Fruit fly (Drosophila melanogaster): ENCODE data around the gene Sh3beta.

Sh3beta gene

DNA sequence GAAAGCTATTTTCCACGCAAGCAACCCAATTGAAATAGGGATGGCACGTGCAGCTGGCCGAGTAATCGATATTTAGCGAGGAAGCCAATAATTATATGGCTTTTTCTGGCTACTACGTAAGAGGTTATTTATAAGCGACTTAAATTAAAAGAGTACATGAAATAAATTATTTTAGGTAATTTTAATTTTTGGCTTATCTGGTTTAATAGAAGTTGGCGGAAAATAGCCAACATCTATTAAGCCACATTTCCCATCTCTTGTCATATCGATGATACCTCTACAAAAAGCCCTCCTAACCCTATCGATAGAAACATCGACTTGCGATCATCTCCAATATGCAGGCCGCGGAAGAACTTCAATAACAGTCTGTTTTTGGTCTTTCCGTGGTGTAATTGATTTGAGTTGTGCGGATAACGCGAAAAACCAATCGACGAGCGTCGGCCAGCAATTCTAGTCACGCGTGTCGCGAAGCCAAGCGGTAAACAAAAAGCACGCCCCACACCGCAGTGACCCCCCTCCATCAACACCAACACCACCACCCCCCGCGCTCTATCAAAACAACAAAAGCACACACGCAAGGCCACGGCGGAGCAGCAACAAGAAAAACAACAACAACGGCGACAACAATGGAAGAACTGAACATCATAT lies 21.0 kb downstream of the Sh3beta start, which contains the start of the genes Srp19 and qm (continued):
- TF ChIP-seq bcd (GFP tag; optimal IDR thresholded peaks at IDR 0.05): peak; percentile 46
- no peak for TF ChIP-seq cg (GFP tag; optimal IDR thresholded peaks at IDR 0.05)
- peak; percentile 78 for TF ChIP-seq CG2120 (GFP tag; optimal IDR thresholded peaks at IDR 0.05)
- peak; percentile 55 for TF ChIP-seq CG4424 (GFP tag; optimal IDR thresholded peaks at IDR 0.05)
- TF ChIP-seq CG8944 (GFP tag; optimal IDR thresholded peaks at IDR 0.05): peak; percentile 47
- peak; percentile 8 to 27 for TF ChIP-seq Hr51 (GFP tag; optimal IDR thresholded peaks at IDR 0.05)
- TF ChIP-seq NFAT (GFP tag; IDR thresholded peaks at IDR 0.05): no peak
- no peak for TF ChIP-seq CG17802 (tag; optimal IDR thresholded peaks at IDR 0.05)
- TF ChIP-seq CG7271 (tag; optimal IDR thresholded peaks at IDR 0.05): no peak
- TF ChIP-seq Ets97D (GFP tag; optimal IDR thresholded peaks at IDR 0.05): peak; percentile 51
- TF ChIP-seq CG15601 (tag; optimal IDR thresholded peaks at IDR 0.05): peak; percentile 46
- TF ChIP-seq otp (GFP tag; IDR thresholded peaks at IDR 0.05): 0 out of 3 replicates have a peak, but pooled peaks have one; percentile 5
- TF ChIP-seq CG18011 (GFP tag; optimal IDR thresholded peaks at IDR 0.05): no peak
- no peak for TF ChIP-seq CG33213 (GFP tag; optimal IDR thresholded peaks at IDR 0.05)
- no peak for TF ChIP-seq trh (GFP tag; optimal IDR thresholded peaks at IDR 0.05)
- TF ChIP-seq hb (GFP tag; IDR thresholded peaks at IDR 0.05; ENCODE audit: partially characterized antibody): peak; percentile 71
- peak; percentile 27 for TF ChIP-seq tx (GFP tag; optimal IDR thresholded peaks at IDR 0.05)
- TF ChIP-seq Mad (GFP tag; optimal IDR thresholded peaks at IDR 0.05): no peak
- peak; percentile 46 for TF ChIP-seq CG8924 (tag; optimal IDR thresholded peaks at IDR 0.05)
- TF ChIP-seq pho (GFP tag; optimal IDR thresholded peaks at IDR 0.05): peak; percentile 69
- peak; percentile 61 for TF ChIP-seq pnt (GFP tag; optimal IDR thresholded peaks at IDR 0.05)
- peak; percentile 53 for TF ChIP-seq Dek (tag; optimal IDR thresholded peaks at IDR 0.05)
- TF ChIP-seq MBD-R2 (GFP tag; IDR thresholded peaks at IDR 0.05): peak; percentile 75; the same call in 1 of the 2 replicates
- no peak for TF ChIP-seq CG2202 (tag; optimal IDR thresholded peaks at IDR 0.05)
- peak; percentile 65 for TF ChIP-seq nom (GFP tag; optimal IDR thresholded peaks at IDR 0.05)
- peak; percentile 26 for TF ChIP-seq pros (GFP tag; optimal IDR thresholded peaks at IDR 0.05)
- TF ChIP-seq Side (GFP tag; optimal IDR thresholded peaks at IDR 0.05): peak; percentile 77
- no peak for TF ChIP-seq CG14441 (GFP tag; IDR thresholded peaks at IDR 0.05)
- no peak for TF ChIP-seq Abd-B (GFP tag; optimal IDR thresholded peaks at IDR 0.05)
- no peak for TF ChIP-seq Sox102F (GFP tag; optimal IDR thresholded peaks at IDR 0.05)
- TF ChIP-seq CG7987 (GFP tag; optimal IDR thresholded peaks at IDR 0.05): peak; percentile 1
- no peak for TF ChIP-seq seq (GFP tag; IDR thresholded peaks at IDR 0.05)
- TF ChIP-seq lmd (GFP tag; IDR thresholded peaks at IDR 0.05): peak; percentile 36; the same call in 1 of the 2 replicates
- TF ChIP-seq CG4820 (GFP tag; optimal IDR thresholded peaks at IDR 0.05): peak; percentile 6
- TF ChIP-seq Gug (GFP tag; IDR thresholded peaks at IDR 0.05): peak; percentile 24; the same call in 1 of the 4 replicates
- no peak for TF ChIP-seq Hand (GFP tag; optimal IDR thresholded peaks at IDR 0.05)
- peak; percentile 59 for TF ChIP-seq HLHmδ (GFP tag; optimal IDR thresholded peaks at IDR 0.05)
- TF ChIP-seq klu (GFP tag; IDR thresholded peaks at IDR 0.05): peak; percentile 61; the same call in 1 of the 2 replicates
- no peak for TF ChIP-seq HHEX (GFP tag; optimal IDR thresholded peaks at IDR 0.05)
- TF ChIP-seq tap (tag; optimal IDR thresholded peaks at IDR 0.05): no peak
- TF ChIP-seq org-1 (GFP tag; optimal IDR thresholded peaks at IDR 0.05): no peak
- peak; percentile 55 for TF ChIP-seq CG12071 (GFP tag; optimal IDR thresholded peaks at IDR 0.05)
- no peak for TF ChIP-seq Asciz (GFP tag; optimal IDR thresholded peaks at IDR 0.05)
- TF ChIP-seq Kr (GFP tag; optimal IDR thresholded peaks at IDR 0.05): no peak
- peak; percentile 46; the same call in 1 of the 2 replicates for TF ChIP-seq sisA (GFP tag; IDR thresholded peaks at IDR 0.05)
- peak; percentile 91 for TF ChIP-seq Dll (GFP tag; IDR thresholded peaks at IDR 0.05; ENCODE audit: partially characterized antibody)
- peak; percentile 83; the same call in 2 of the 3 replicates for TF ChIP-seq CG6791 (GFP tag; IDR thresholded peaks at IDR 0.05; ENCODE audit: partially characterized antibody)
- TF ChIP-seq Atf6 (GFP tag; IDR thresholded peaks at IDR 0.05): peak; percentile 64
- 0 out of 2 replicates have a peak, but pooled peaks have one; percentile 17 for TF ChIP-seq Taf1 (GFP tag; IDR thresholded peaks at IDR 0.05)
- no peak for TF ChIP-seq CTCF (GFP tag; optimal IDR thresholded peaks at IDR 0.05)
